Worm (Caenorhabditis elegans): ENCODE results near the gene ing-3.

DNA sequence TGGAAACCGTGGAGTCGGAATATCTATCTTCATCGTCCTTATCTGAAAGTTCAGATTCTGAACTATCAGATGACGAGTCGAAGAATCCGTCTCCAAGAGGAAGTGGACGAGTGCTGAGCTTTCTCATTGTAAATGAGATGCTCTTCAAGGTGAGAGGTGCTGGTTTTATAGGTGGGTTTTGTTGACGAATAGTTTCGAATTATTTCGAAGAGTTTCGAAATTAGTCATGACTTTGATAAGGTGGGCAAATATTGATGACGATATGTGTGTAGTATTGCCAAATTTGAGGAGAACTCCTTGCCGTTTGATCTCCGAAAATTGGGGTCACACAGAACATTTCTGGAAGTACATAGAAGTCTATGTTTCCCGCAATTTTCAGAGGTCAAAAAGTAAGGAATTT lies 42.3 kb upstream of the ing-3 start, which contains the start of gene F08G2.5:
- TF ChIP-seq unc-130 (GFP tag; optimal IDR thresholded peaks at IDR 0.05) (no peak), ama-1 (optimal IDR thresholded peaks at IDR 0.05) (no peak), ama-1 (GFP tag; optimal IDR thresholded peaks at IDR 0.05) (no peak)

All from whole organism, young adult.